Worm (Caenorhabditis elegans) whole organism, L4/young adult: ENCODE measurements around the gene swan-2.

Source experiments
- W03F9.2 ChIP-seq: fragments of 150-350 bp; optimal IDR thresholded peaks from 2 replicates; lab custom pipeline; 2014; ENCODE audit warnings: missing biosample characterization, missing genetic modification characterization
- dao-5 ChIP-seq: sonication (generic microtip); optimal IDR thresholded peaks from 2 replicates; lab custom pipeline; 2016; ENCODE audit warnings: missing genotype, missing genetic modification characterization, moderate library complexity, missing compliant biosample characterization
- him-1 ChIP-seq: sonication (generic microtip); optimal IDR thresholded peaks from 2 replicates; lab custom pipeline; 2016; ENCODE audit warnings: missing genotype, missing genetic modification reagents, missing genetic modification characterization, missing compliant biosample characterization

Gene swan-2

DNA sequence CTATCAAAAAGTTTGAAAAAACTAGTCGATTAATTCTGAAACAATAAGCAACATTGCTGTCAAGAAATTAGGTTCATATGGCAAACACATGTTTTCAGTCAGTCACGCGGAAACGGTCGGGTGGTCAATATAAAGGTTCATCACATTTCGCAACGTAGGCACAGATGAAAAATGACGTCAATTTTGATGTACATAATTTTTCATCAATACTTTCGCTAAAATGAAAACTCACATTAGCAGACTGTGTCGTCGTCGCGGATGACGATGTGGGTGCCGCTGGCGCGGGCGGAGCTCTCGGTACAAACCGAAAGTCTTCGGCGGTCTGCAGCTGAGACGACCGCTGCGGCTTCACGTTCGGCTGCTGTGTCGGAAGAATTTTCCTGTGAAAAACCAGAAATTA, at the start of gene swan-2:
Gene swan-2, minus strand, starts transcription at position 380 of the 400 bp plus-strand sequence.
- TF ChIP-seq dao-5 (no peak), W03F9.2 (tag; lab: Kevin White, UChicago) (no peak), him-1 (no peak)

- TF ChIP-seq him-1 (no peak), W03F9.2 (tag; lab: Kevin White, UChicago) (no peak), dao-5 (no peak)
These were observed 46.1 kb upstream of the swan-2 start, which contains the start of gene hpx-2 for ce11 chrV:13850170-13850569. Gene hpx-2, plus strand, starts transcription at chrV:13850470.

DNA sequence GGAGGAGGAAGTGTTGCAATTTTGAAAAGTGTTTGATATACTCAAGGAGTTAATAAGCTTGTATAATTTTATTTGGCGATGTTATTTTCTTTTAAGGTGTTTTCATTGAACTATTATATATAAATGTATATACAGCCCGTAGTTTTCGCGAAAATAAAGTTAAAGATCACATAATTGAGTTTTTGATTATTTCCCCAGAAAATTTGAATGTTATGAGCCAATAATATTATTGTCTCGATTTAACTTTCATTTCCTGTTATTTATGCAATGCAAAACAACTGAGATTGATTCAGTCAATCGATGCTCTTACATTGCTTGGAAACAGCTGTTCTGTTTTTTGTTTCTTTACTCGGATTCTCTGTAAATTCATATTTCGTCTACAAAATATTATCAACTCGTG, 44.3 kb upstream of the swan-2 start, which contains the start of gene srx-133:
Gene srx-133, plus strand, starts transcription at position 301 of the 400 bp plus-strand sequence.
- TF ChIP-seq him-1 (no peak), W03F9.2 (tag; lab: Kevin White, UChicago) (no peak), dao-5 (no peak)

DNA sequence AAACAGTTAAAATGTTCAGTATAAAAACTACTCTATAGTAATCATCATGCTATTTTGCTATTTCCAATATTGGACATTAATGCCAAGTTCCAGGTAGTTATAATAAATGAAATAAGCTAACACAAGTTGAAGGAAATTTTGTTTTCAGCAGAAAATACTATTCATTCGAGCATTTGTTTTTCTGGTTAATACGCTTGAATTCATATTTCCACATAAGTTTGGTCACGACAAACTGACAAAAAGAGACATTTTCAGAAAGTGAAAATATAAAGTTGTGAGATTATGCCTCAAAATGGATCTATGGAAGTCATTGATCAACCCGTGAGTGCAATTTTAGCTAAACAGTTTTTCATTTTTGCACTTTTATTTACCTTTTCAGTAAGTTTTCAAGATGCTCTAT, 41.1 kb upstream of the swan-2 start, which contains the start of gene srx-131:
Gene srx-131, plus strand, starts transcription at position 301 of the 400 bp plus-strand sequence.
- TF ChIP-seq W03F9.2 (tag; lab: Kevin White, UChicago): no peak
- no peak for TF ChIP-seq dao-5
- TF ChIP-seq him-1: no peak

- TF ChIP-seq W03F9.2 (tag; lab: Kevin White, UChicago) (no peak), dao-5 (no peak), him-1 (no peak)
These were observed 39.1 kb upstream of the swan-2 start, which contains the start of gene srx-130 for ce11 chrV:13843147-13843546. Gene srx-130, plus strand, starts transcription at chrV:13843447.

DNA sequence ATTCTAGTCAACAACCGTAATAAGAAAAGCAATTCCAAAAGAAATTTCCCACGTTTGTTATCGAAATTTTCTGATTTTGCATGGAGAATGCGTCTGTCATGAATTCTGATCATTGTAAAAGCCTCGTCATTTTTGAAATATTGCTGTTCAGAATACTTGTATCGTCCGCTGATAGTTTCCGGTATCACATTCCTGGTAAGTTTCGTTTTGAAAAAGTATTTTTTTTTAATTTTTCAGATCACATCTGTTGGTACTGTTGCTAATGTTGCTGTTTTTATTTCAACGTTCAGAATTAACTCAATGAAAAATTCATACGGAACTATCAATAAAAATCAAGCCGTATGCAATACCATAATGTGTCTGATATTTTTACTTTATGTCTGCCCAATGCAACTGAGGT, 36.8 kb upstream of the swan-2 start, which contains the start of gene srx-17:
Gene srx-17, plus strand, starts transcription at position 301 of the 400 bp plus-strand sequence.
- TF ChIP-seq dao-5: no peak
- TF ChIP-seq W03F9.2 (tag; lab: Kevin White, UChicago): no peak
- no peak for TF ChIP-seq him-1

DNA sequence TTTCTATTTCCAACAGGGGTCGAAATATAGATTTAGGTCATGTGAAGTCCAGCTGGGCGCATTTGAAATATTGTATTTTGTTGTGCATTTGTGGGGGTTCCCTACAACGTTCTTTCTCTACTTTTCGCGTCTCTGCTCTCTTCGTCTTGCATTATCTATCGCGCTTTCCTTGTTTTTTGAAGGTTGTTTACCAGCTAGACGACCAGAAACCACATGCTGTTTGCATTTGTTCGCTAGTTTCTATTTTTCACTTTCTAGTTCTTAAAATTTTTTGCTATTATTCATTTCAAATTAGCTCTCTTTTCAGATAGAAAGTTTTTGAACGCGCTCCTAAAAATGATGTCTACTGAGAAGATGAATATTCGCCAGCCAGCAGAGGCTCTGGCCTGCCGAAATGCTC, 35.4 kb upstream of the swan-2 start, which contains the start of gene F55B12.10:
Gene F55B12.10, plus strand, starts transcription at position 301 of the 400 bp plus-strand sequence.
- TF ChIP-seq dao-5: no peak
- TF ChIP-seq him-1: no peak
- no peak for TF ChIP-seq W03F9.2 (tag; lab: Kevin White, UChicago)

DNA sequence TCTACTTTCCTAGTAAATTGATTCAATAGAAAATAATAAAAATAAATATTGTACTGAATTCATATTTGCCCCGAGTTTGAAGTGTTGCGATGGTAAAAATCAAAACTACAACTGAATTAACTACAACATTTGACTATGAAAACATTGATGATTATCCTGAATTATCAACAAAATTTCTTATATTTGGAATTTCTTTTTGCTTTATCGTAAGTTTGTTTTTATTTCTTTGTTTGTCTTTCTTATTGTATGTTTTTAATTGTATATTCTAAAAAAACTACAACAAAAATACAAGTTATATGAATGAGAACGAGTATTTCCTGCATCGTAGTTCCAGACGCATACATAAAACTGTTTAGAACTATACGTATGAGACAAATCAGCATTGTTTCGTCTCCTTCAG, 33.1 kb upstream of the swan-2 start, which contains the start of gene srx-128:
Gene srx-128, plus strand, starts transcription at position 301 of the 400 bp plus-strand sequence.
- TF ChIP-seq W03F9.2 (tag; lab: Kevin White, UChicago): no peak
- TF ChIP-seq dao-5: no peak
- TF ChIP-seq him-1: no peak

DNA sequence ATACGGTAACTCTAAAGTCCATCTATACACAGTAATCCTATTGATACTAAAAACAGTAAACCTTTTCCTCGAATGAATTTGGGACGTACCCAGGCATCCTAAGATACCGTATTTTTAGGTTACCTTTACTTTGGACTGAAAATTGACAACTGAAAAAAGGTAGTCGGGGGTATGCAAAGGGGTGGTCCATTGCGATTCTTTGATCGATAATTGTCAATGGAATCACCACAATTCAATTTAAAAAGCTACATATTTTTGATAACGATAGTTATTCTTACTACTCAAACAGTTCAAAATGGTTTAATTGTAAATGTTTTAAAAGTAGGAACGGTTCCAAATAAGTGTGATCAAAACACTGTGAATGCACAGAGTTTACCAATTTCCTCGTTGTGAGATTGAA, 29.9 kb upstream of the swan-2 start, which contains the start of gene srx-129:
Gene srx-129, plus strand, starts transcription at position 301 of the 400 bp plus-strand sequence.
- TF ChIP-seq him-1: no peak

- TF ChIP-seq him-1 (no peak), dao-5 (no peak), W03F9.2 (tag; lab: Kevin White, UChicago) (no peak)
These were observed 26.7 kb upstream of the swan-2 start, which contains the start of gene str-165 for ce11 chrV:13830813-13831212. Gene str-165, plus strand, starts transcription at chrV:13831113.

- TF ChIP-seq W03F9.2 (tag; lab: Kevin White, UChicago): no peak
- no peak for TF ChIP-seq him-1
- no peak for TF ChIP-seq dao-5
These were observed 23.8 kb upstream of the swan-2 start, which contains the start of gene nrf-5 for ce11 chrV:13827920-13828319. Gene nrf-5, plus strand, starts transcription at chrV:13828267.

ce11 chrV:13822752-13823151, 18.7 kb upstream of the swan-2 start, which contains the start of gene hpo-31:
Gene hpo-31, plus strand, starts transcription at chrV:13823052.
- no peak for TF ChIP-seq W03F9.2 (tag; lab: Kevin White, UChicago)
- no peak for TF ChIP-seq him-1
- TF ChIP-seq dao-5: no peak

DNA sequence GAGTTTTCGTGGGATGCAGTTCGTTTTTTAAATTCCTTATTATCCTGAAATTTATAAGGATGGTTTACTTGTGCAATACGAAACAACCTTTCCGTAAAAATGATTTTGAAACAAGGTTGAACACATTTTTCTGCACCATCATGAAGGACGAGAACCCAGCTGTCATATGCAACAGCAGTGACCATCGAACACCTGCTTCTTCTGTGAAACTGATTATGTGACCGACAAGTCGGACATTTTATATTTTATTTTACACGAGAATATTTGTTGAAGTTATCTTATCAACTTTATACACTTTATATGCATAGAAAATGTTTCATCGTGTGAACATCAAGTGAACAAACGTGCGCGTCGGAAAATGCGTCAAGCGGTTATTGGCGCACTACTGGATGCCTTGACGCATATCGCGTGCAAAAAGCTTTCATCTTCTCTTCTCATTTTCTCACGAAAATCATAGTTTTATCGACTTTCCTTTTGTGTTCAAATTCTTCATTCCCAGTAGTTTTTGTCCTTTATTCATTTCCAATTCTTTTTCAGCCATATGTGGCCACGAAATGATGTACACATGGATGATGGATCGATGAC, 14.8 kb upstream of the swan-2 start, which contains the start of gene sel-10:
Gene sel-10, plus strand, starts transcription at position 538 of the 585 bp plus-strand sequence.
- no peak for TF ChIP-seq him-1
- TF ChIP-seq W03F9.2 (tag; lab: Kevin White, UChicago): peak; percentile 44

DNA sequence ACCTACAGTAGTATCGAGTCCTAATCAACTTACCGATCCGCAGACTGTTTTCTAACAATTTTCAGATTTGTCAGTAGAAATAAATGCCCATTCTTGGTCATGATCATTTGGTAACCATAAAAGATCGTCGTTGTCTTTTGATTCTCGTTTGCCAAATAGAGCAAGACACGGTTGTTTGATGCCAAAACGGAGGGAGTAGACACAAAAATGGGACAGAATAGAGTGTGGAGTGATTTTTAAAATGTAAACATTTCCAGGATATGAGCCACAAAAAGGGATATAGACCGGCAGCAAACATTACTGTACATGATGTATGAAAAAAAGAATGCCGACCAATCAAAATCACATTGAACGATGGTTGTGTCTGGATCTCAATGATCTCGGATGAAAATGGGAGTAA, 12.8 kb upstream of the swan-2 start, which contains the start of gene F55B12.2:
Gene F55B12.2, minus strand, starts transcription at position 101 of the 400 bp plus-strand sequence.
- no peak for TF ChIP-seq W03F9.2 (tag; lab: Kevin White, UChicago)

DNA sequence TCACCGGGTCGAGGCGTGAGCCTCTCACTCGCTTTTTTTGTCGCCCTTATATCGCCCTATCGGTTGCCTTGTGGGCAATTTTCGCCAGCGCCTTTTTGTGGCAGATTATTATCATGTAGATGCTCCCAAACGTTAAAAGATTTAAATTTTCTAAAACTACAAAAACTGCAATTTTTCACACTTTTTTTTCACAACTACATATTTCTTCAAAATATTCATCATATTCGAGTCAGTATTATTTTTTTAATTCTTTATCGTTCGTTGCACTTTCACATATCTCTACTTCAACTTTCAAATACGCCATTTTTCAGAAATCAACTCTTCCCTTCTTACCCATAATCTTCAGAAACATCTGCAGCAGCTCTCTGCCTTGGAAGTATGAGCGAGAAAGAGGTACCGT, 8.8 kb upstream of the swan-2 start, which contains the start of gene ceh-24:
Gene ceh-24, plus strand, starts transcription at position 301 of the 400 bp plus-strand sequence.
- no peak for TF ChIP-seq him-1
